Worm (Caenorhabditis elegans): ENCODE data around the gene lron-14.

lron-14 gene

ce11 chrIV:9524849-9525460 lies 41.5 kb downstream of the lron-14 start, which contains the start of gene ndua-5:
ndua-5 (minus strand) TSS chrIV:9524899.
- TF ChIP-seq ceh-13 (GFP tag; optimal IDR thresholded peaks at IDR 0.05) (no peak), F13C5.2 (tag; optimal IDR thresholded peaks at IDR 0.05) (peak; percentile 11), tbx-11 (GFP tag; IDR thresholded peaks at IDR 0.05) (no peak)

ce11 chrIV:9523139-9523538 lies 43.3 kb downstream of the lron-14 start:
- TF ChIP-seq ceh-36 (tag; optimal IDR thresholded peaks at IDR 0.05) (no peak), tbx-37 (GFP tag; conservative IDR thresholded peaks at IDR 0.05) (no peak), tra-4 (tag; optimal IDR thresholded peaks at IDR 0.05) (no peak), hmg-4 (GFP tag; optimal IDR thresholded peaks at IDR 0.05) (no peak)

ce11 chrIV:9520629-9521028 lies 45.8 kb downstream of the lron-14 start:
- no peak for TF ChIP-seq hmg-4 (GFP tag; optimal IDR thresholded peaks at IDR 0.05)
- TF ChIP-seq pes-1 (GFP tag; IDR thresholded peaks at IDR 0.05), result no peak
- TF ChIP-seq tbx-11 (GFP tag; IDR thresholded peaks at IDR 0.05), result no peak
- no peak for TF ChIP-seq tbx-37 (GFP tag; conservative IDR thresholded peaks at IDR 0.05)
- no peak for TF ChIP-seq hnd-1 (tag; optimal IDR thresholded peaks at IDR 0.05)
- TF ChIP-seq hmbx-1 (tag; optimal IDR thresholded peaks at IDR 0.05), result no peak
- TF ChIP-seq B0310.2 (tag; optimal IDR thresholded peaks at IDR 0.05), result no peak
- TF ChIP-seq ama-1 (optimal IDR thresholded peaks at IDR 0.05), result no peak
- TF ChIP-seq flt-1 (GFP tag; IDR thresholded peaks at IDR 0.05), result no peak
- no peak for TF ChIP-seq ets-7 (tag; optimal IDR thresholded peaks at IDR 0.05)
- no peak for TF ChIP-seq F13C5.2 (tag; optimal IDR thresholded peaks at IDR 0.05)
- TF ChIP-seq ceh-36 (tag; optimal IDR thresholded peaks at IDR 0.05), result no peak
- no peak for TF ChIP-seq scrt-1 (GFP tag; IDR thresholded peaks at IDR 0.05)

ce11 chrIV:9518608-9519007 lies 47.8 kb downstream of the lron-14 start, which contains the start of gene nlp-35:
nlp-35 (minus strand) TSS chrIV:9518926.
- TF ChIP-seq flt-1 (GFP tag; IDR thresholded peaks at IDR 0.05), result no peak
- no peak for TF ChIP-seq hmbx-1 (tag; optimal IDR thresholded peaks at IDR 0.05)
- TF ChIP-seq ets-7 (tag; optimal IDR thresholded peaks at IDR 0.05), result no peak
- no peak for TF ChIP-seq B0310.2 (tag; optimal IDR thresholded peaks at IDR 0.05)
- no peak for TF ChIP-seq scrt-1 (GFP tag; IDR thresholded peaks at IDR 0.05)
- no peak for TF ChIP-seq tbx-37 (GFP tag; conservative IDR thresholded peaks at IDR 0.05)
- no peak for TF ChIP-seq ama-1 (optimal IDR thresholded peaks at IDR 0.05)
- no peak for TF ChIP-seq pes-1 (GFP tag; IDR thresholded peaks at IDR 0.05)
- no peak for TF ChIP-seq sea-1 (GFP tag; conservative IDR thresholded peaks at IDR 0.05)
- TF ChIP-seq hmg-4 (GFP tag; optimal IDR thresholded peaks at IDR 0.05), result no peak

- no peak for TF ChIP-seq ets-7 (tag; optimal IDR thresholded peaks at IDR 0.05)
- TF ChIP-seq aly-1 (tag; optimal IDR thresholded peaks at IDR 0.05), result no peak
- TF ChIP-seq ama-1 (optimal IDR thresholded peaks at IDR 0.05), result no peak
- TF ChIP-seq pes-1 (GFP tag; IDR thresholded peaks at IDR 0.05), result no peak
- no peak for TF ChIP-seq hmg-4 (GFP tag; optimal IDR thresholded peaks at IDR 0.05)
- TF ChIP-seq F13C5.2 (tag; optimal IDR thresholded peaks at IDR 0.05), result no peak
- no peak for TF ChIP-seq hmbx-1 (tag; optimal IDR thresholded peaks at IDR 0.05)
Measured at ce11 chrIV:9516831-9517230, 49.6 kb downstream of the lron-14 start, which contains the start of gene C33A12.19. C33A12.19 (plus strand) TSS chrIV:9516999.

ce11 chrIV:9514132-9514531 lies 52.3 kb downstream of the lron-14 start:
- TF ChIP-seq hmg-4 (GFP tag; optimal IDR thresholded peaks at IDR 0.05), result no peak
- no peak for TF ChIP-seq pes-1 (GFP tag; IDR thresholded peaks at IDR 0.05)
- no peak for TF ChIP-seq B0310.2 (tag; optimal IDR thresholded peaks at IDR 0.05)
- TF ChIP-seq tbx-37 (GFP tag; conservative IDR thresholded peaks at IDR 0.05), result no peak
- TF ChIP-seq flt-1 (GFP tag; IDR thresholded peaks at IDR 0.05), result no peak
- no peak for TF ChIP-seq ets-7 (tag; optimal IDR thresholded peaks at IDR 0.05)
- no peak for TF ChIP-seq ama-1 (optimal IDR thresholded peaks at IDR 0.05)
- TF ChIP-seq ceh-36 (tag; optimal IDR thresholded peaks at IDR 0.05), result no peak
- TF ChIP-seq F13C5.2 (tag; optimal IDR thresholded peaks at IDR 0.05), result no peak
- no peak for TF ChIP-seq tra-4 (tag; optimal IDR thresholded peaks at IDR 0.05)
- no peak for TF ChIP-seq sea-1 (GFP tag; conservative IDR thresholded peaks at IDR 0.05)

ce11 chrIV:9513360-9513777 lies 53.0 kb downstream of the lron-14 start:
- TF ChIP-seq ceh-13 (GFP tag; optimal IDR thresholded peaks at IDR 0.05) (no peak), F13C5.2 (tag; optimal IDR thresholded peaks at IDR 0.05) (no peak), flt-1 (GFP tag; IDR thresholded peaks at IDR 0.05) (no peak), tbx-37 (GFP tag; conservative IDR thresholded peaks at IDR 0.05) (no peak), ceh-36 (tag; optimal IDR thresholded peaks at IDR 0.05) (no peak), hmbx-1 (tag; optimal IDR thresholded peaks at IDR 0.05) (no peak), ama-1 (optimal IDR thresholded peaks at IDR 0.05) (no peak)

ce11 chrIV:9512836-9513235 lies 53.6 kb downstream of the lron-14 start, which contains the start of gene C33A12.3:
C33A12.3 (minus strand) TSS chrIV:9513002.
- TF ChIP-seq F13C5.2 (tag; optimal IDR thresholded peaks at IDR 0.05) (no peak), ceh-13 (GFP tag; optimal IDR thresholded peaks at IDR 0.05) (no peak), scrt-1 (GFP tag; IDR thresholded peaks at IDR 0.05) (no peak), flt-1 (GFP tag; IDR thresholded peaks at IDR 0.05) (no peak), hmbx-1 (tag; optimal IDR thresholded peaks at IDR 0.05) (no peak), B0310.2 (tag; optimal IDR thresholded peaks at IDR 0.05) (no peak)

ce11 chrIV:9511640-9512039 lies 54.8 kb downstream of the lron-14 start:
- no peak for TF ChIP-seq tbx-37 (GFP tag; conservative IDR thresholded peaks at IDR 0.05)
- no peak for TF ChIP-seq B0310.2 (tag; optimal IDR thresholded peaks at IDR 0.05)
- no peak for TF ChIP-seq ceh-36 (tag; optimal IDR thresholded peaks at IDR 0.05)
- no peak for TF ChIP-seq hmg-4 (GFP tag; optimal IDR thresholded peaks at IDR 0.05)
- no peak for TF ChIP-seq tra-4 (tag; optimal IDR thresholded peaks at IDR 0.05)
- no peak for TF ChIP-seq hmbx-1 (tag; optimal IDR thresholded peaks at IDR 0.05)
- TF ChIP-seq sea-1 (GFP tag; conservative IDR thresholded peaks at IDR 0.05), result no peak
- no peak for TF ChIP-seq ets-7 (tag; optimal IDR thresholded peaks at IDR 0.05)

Data from whole organism, early embryonic.